Worm (Caenorhabditis elegans) whole organism, midembryonic: ENCODE data around the gene men-1.

ENCODE experiments used
- T22C8.4 ChIP-seq: fragments of 200-800 bp; sonication (Bioruptor generic); IDR thresholded peaks from 2 replicates; pipeline ENCODE4 v1.3.6; 2022; ENCODE audit warnings: missing genetic modification characterization, missing compliant biosample characterization
- cog-1 ChIP-seq: sonication (generic microtip); optimal IDR thresholded peaks from 2 replicates; lab custom pipeline; 2016; ENCODE audit warnings: missing genetic modification characterization, missing compliant biosample characterization
- klf-2 ChIP-seq: fragments of 200-800 bp; sonication (Bioruptor generic); conservative IDR thresholded peaks from 2 replicates; pipeline ENCODE4 v1.3.6; 2022; ENCODE audit warnings: missing genetic modification reagents, missing genetic modification characterization, missing compliant biosample characterization
- med-1 ChIP-seq: sonication (generic microtip); optimal IDR thresholded peaks from 2 replicates; lab custom pipeline; 2017; ENCODE audit warnings: missing genetic modification characterization, mild to moderate bottlenecking, missing compliant biosample characterization, antibody characterized with exemption, missing genetic modification reagents; ENCODE audit not compliant: insufficient read depth
- ref-1 ChIP-seq: fragments of 200-800 bp; sonication (Bioruptor generic); conservative IDR thresholded peaks from 2 replicates; pipeline ENCODE4 v1.3.6; 2022; ENCODE audit warnings: missing genetic modification reagents, missing genetic modification characterization, missing compliant biosample characterization
- ztf-23 ChIP-seq: fragments of 200-800 bp; sonication (Bioruptor generic); IDR thresholded peaks from 2 replicates; pipeline ENCODE4 v1.3.6; 2022; ENCODE audit warnings: missing genetic modification reagents, missing genetic modification characterization, missing compliant biosample characterization
- ztf-29 ChIP-seq: fragments of 200-800 bp; sonication (Bioruptor generic); IDR thresholded peaks from 2 replicates; pipeline ENCODE4 v1.3.6; 2022; ENCODE audit warnings: missing genetic modification reagents, missing genetic modification characterization, missing compliant biosample characterization

DNA sequence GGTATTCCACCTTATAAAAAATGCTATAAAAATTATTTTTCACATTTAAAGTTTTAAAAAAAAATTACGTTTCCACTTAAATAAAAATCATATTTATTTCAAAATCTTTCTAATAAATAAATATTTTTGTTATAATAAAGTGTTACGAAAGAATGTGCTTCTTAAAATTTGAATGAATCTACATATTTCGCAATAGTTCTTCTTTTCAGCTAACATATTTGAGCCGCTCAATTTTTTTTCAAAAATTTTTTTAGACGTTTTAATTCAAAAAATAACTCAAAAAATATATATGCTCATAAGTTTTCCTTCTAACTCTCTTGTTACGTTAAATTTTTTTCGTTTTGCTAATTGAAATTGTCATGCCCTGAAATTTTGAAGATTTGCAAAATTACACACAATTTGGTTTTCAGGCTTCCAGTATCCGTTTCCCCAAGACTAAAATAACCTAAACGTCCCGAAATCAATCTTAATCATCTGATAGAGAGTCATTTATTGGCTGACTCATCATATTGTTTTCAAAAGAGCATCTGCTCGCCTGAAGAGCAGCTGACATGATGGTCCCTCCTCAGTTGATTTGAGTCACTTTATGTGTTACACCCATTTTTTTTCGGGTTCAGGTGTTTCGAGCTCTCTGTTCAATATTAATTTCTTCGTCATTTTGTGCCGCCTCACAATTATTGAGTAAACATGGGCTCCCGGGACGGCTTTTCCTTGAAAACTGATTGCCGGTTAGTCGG lies 55.5 kb downstream of the men-1 start, which contains the start of gene efhd-1:
- TF ChIP-seq ref-1 (no peak), T22C8.4 (no peak), cog-1 (tag; lab: Kevin White, UChicago) (no peak), ztf-23 (no peak), med-1 (GFP tag; lab: Kevin White, UChicago) (no peak), klf-2 (GFP tag; lab: Robert Waterston, UW) (no peak), ztf-29 (no peak)
